Fruit fly (Drosophila melanogaster): Measurements from ENCODE around the gene CG14731.
A peak's percentile ranks its signal among the peaks of the same experiment; 100 is the strongest.
"Not testable (repeated sequence)": the region's sequence is repeated elsewhere in the genome, so short reads cannot be mapped to it uniquely, and the experiment has no call there.

CG14731 gene

dm6 chr3R:11947079-11947869 lies 16.2 kb downstream of the CG14731 start:
- no peak for TF ChIP-seq CG17801 (GFP tag; optimal IDR thresholded peaks at IDR 0.05; ENCODE audit: partially characterized antibody)

DNA sequence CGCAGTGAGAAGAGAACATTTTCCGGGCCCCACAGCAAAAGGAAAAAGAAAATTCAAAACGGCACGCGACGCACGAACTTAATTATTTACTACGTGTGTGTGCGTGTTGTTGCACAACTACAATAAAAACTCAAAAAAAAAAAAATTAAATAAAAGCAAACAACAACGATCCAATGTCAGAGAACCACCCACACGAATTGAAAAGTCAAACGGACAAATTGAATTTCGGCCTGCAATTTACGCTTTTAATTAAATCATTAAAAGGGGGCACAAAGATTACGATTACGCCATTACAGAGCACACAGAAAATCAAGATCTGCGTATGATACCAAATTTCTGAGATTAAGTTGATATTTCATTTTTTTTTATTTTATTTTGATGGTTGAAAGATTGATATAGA lies 16.9 kb downstream of the CG14731 start:
- TF ChIP-seq CG17801 (GFP tag; optimal IDR thresholded peaks at IDR 0.05; ENCODE audit: partially characterized antibody), result no peak

dm6 chr3R:11948903-11949358 lies 17.9 kb downstream of the CG14731 start, which contains the start of gene Cad87A:
Cad87A (minus strand) TSS chr3R:11949129.
- peak; percentile 55 for TF ChIP-seq CG17801 (GFP tag; optimal IDR thresholded peaks at IDR 0.05; ENCODE audit: partially characterized antibody)

- TF ChIP-seq CG17801 (GFP tag; optimal IDR thresholded peaks at IDR 0.05; ENCODE audit: partially characterized antibody), result no peak
Measured at dm6 chr3R:11949387-11950029, 18.4 kb downstream of the CG14731 start, which contains the start of gene CG31211. CG31211 (plus strand) TSS chr3R:11949680.

DNA sequence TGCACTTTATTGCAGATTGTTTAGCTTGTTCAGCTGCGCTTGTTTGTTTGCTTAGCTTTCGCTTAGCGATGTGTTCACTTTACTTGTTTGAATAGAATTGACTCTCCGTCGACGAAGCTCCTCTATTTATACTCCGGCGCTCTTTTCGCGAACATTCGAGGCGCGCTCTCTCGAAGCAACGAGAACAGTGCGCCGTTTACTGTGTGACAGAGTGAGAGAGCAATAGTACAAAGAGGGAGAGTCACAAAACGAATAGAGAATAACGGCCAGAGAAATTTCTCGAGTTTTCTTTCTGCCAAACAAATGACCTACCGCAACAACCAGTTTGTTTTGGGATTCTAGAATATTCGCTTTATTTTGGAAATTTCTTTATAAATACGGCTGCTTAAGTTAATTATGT lies 25.4 kb downstream of the CG14731 start, which contains the start of gene Hsp70Aa:
Hsp70Aa (minus strand) TSS at position 101 of the 400 bp plus-strand sequence.
- TF ChIP-seq CG17801 (GFP tag; optimal IDR thresholded peaks at IDR 0.05; ENCODE audit: partially characterized antibody), result not testable (repeated sequence)

- no peak for TF ChIP-seq CG17801 (GFP tag; optimal IDR thresholded peaks at IDR 0.05; ENCODE audit: partially characterized antibody)
Measured at dm6 chr3R:11957388-11957787, 26.3 kb downstream of the CG14731 start.

- TF ChIP-seq CG17801 (GFP tag; optimal IDR thresholded peaks at IDR 0.05; ENCODE audit: partially characterized antibody), result not testable (repeated sequence)
Measured at dm6 chr3R:11958235-11958634, 27.2 kb downstream of the CG14731 start, which contains the start of gene Hsp70Ab. Hsp70Ab (plus strand) TSS chr3R:11958535.

dm6 chr3R:11962739-11963214 lies 31.7 kb downstream of the CG14731 start, which contains the start of the genes CG3281 and aurA:
CG3281 (minus strand) TSS chr3R:11962805.
aurA (plus strand) TSS chr3R:11963124.
- peak; percentile 77 for TF ChIP-seq CG17801 (GFP tag; optimal IDR thresholded peaks at IDR 0.05; ENCODE audit: partially characterized antibody)

DNA sequence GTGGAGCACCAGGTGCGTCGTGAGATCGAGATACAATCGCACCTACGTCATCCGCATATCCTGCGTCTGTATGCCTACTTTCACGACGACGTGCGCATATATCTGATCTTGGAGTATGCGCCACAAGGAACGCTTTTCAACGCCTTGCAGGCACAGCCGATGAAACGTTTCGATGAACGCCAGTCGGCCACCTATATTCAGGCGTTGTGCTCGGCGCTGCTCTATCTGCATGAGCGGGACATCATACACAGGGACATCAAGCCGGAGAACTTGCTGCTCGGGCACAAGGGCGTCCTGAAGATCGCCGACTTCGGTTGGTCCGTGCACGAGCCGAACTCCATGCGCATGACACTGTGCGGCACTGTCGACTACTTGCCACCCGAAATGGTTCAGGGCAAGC lies 32.9 kb downstream of the CG14731 start:
- TF ChIP-seq CG17801 (GFP tag; optimal IDR thresholded peaks at IDR 0.05; ENCODE audit: partially characterized antibody), result no peak

DNA sequence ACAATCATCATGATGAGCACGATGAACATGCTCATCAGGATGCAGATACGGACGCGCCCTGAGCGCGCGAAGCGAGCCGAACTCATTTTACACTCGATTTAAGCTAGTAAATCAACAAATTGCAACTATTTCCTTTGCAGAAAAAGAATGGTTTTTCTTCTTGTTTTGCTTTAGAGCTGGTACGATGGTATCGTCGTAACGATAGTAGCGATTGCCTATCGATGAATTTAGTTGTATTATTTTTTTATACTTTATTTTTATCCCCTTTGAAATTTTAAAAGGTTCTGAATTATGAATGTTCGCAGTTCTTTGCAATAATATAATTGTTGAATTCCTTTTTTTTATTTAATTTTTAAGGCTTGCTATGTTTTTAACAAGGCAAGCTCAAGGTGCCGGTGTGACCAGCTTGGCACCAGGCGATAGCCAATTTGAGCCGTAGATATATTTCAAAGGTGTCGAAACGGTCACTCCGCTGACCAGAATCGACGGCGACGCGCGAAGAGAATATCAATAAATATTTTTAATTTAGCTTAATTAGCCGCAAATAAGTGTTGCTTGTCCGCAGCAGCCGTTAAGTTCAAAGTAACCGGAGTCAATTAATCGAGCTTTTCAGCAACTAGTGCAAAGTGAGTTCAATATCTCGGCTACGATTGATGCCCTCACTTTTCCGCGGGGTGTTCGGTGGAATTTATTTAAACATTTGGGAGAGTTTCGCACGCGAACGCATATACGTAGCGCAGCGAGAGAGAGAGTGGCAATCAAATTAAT lies 36.4 kb downstream of the CG14731 start, which contains the start of the genes CG12213 and GC1:
CG12213 (minus strand) TSS at position 430 of the 768 bp plus-strand sequence.
GC1 (plus strand) TSS at position 447 of the 768 bp plus-strand sequence.
- TF ChIP-seq CG17801 (GFP tag; optimal IDR thresholded peaks at IDR 0.05; ENCODE audit: partially characterized antibody), result peak; percentile 80

dm6 chr3R:11968030-11968753 lies 37.1 kb downstream of the CG14731 start:
- no peak for TF ChIP-seq CG17801 (GFP tag; optimal IDR thresholded peaks at IDR 0.05; ENCODE audit: partially characterized antibody)

dm6 chr3R:11969217-11969616 lies 38.2 kb downstream of the CG14731 start:
- no peak for TF ChIP-seq CG17801 (GFP tag; optimal IDR thresholded peaks at IDR 0.05; ENCODE audit: partially characterized antibody)

dm6 chr3R:11971394-11971793 lies 40.3 kb downstream of the CG14731 start, which contains the start of gene GC2:
GC2 (plus strand) TSS chr3R:11971694.
- no peak for TF ChIP-seq CG17801 (GFP tag; optimal IDR thresholded peaks at IDR 0.05; ENCODE audit: partially characterized antibody)

DNA sequence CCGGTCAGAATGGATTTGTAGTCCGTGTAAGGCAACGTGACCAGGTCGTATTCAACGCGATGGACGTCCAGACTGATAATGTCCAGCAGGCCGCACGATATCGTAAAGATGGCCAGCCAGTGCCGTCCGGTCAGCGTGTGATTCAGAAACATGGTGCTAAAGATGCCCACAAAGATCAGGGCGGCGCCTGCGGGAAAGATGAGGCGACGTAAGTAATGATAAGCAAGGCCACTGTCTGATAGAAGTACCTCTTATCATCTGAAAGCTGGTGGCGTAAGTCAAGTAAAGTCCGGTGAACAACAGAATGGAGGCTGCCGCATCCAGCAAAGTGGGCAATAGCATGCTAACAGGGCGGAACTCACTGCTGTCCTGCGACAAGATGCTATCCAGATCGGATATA lies 42.8 kb downstream of the CG14731 start:
- TF ChIP-seq CG17801 (GFP tag; optimal IDR thresholded peaks at IDR 0.05; ENCODE audit: partially characterized antibody), result no peak

Data from ovary, adult (tissue).